Fruit fly (Drosophila melanogaster) S2 (cell line): ENCODE data around the gene CG43091.

Source experiments
- CG8478 ChIP-seq: fragments of >200 bp; optimal IDR thresholded peaks from 2 replicates; lab custom pipeline; 2018
- CTCF ChIP-seq, 2 experiments: fragments of >200 bp; optimal IDR thresholded peaks; 2 replicates each; lab custom pipeline; 2018

DNA sequence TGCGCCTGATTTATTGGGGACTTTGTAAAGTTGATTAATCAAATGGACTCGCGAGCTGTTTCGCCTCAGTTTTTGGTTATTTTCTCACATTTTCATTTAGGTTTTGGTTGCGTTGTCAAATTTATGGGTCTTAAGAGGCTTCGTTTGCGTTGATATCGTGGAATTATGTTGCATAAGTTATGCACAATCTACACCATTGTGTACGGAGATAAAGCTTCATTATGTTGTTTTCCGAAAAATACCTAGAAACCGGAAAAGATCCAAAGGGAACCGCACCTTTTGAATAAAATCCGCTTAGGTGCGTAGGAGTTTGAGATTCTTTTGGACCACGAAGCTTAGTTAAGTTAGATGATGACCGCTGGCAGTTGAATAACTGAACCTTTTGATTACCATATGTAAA, 11.4 kb downstream of the CG43091 start:
- TF ChIP-seq CTCF (optimal IDR thresholded peaks at IDR 0.05; lab: Kevin White, UChicago) (no peak), CG8478 (no peak)
